Worm (Caenorhabditis elegans) whole organism, L3 larva: ENCODE results near the gene asp-2.
A peak's percentile ranks its signal among the peaks of the same experiment; 100 is the strongest.

Experiments used
- R02D3.7 ChIP-seq: fragments of 150-350 bp; optimal IDR thresholded peaks from 2 replicates; lab custom pipeline; 2014; ENCODE audit warnings: missing biosample characterization, missing genetic modification characterization
- aly-2 ChIP-seq: fragments of 150-350 bp; optimal IDR thresholded peaks from 2 replicates; lab custom pipeline; 2014; ENCODE audit warnings: missing biosample characterization, missing genetic modification characterization
- ama-1 ChIP-seq: fragments of 150-350 bp; optimal IDR thresholded peaks from 2 replicates; lab custom pipeline; 2018
- ceh-16 ChIP-seq: sonication (generic microtip); optimal IDR thresholded peaks from 2 replicates; lab custom pipeline; 2017; ENCODE audit warnings: missing biosample characterization, missing genetic modification characterization
- ceh-28 ChIP-seq: fragments of 150-350 bp; optimal IDR thresholded peaks from 2 replicates; lab custom pipeline; 2014; ENCODE audit warnings: missing biosample characterization, missing genetic modification reagents, missing genetic modification characterization
- ceh-82 ChIP-seq: fragments of 150-350 bp; optimal IDR thresholded peaks from 2 replicates; lab custom pipeline; 2014; ENCODE audit warnings: missing biosample characterization, missing genetic modification characterization
- daf-12 ChIP-seq: fragments of 150-350 bp; optimal IDR thresholded peaks from 2 replicates; lab custom pipeline; 2014; ENCODE audit warnings: missing biosample characterization, missing genetic modification reagents, missing genetic modification characterization
- egl-27 ChIP-seq: sonication (generic microtip); optimal IDR thresholded peaks from 4 replicates; lab custom pipeline; 2017; ENCODE audit warnings: missing biosample characterization, missing genetic modification reagents, missing genetic modification characterization
- egl-5 ChIP-seq: fragments of 150-350 bp; optimal IDR thresholded peaks from 2 replicates; lab custom pipeline; 2017; ENCODE audit warnings: missing biosample characterization, missing genetic modification reagents, missing genetic modification characterization, inconsistent platforms
- elt-1 ChIP-seq: fragments of 150-350 bp; optimal IDR thresholded peaks from 2 replicates; lab custom pipeline; 2014; ENCODE audit warnings: missing biosample characterization, missing genetic modification characterization
- elt-3 ChIP-seq, 3 experiments: fragments of 150-350 bp in 1 of 3; sonication (generic microtip) in 2 of 3; optimal IDR thresholded peaks; 2 replicates in 2 of 3; 4 replicates in 1 of 3; lab custom pipeline; 2014 to 2017; ENCODE audit warnings: missing biosample characterization in 3 of 3, missing genetic modification characterization in 3 of 3
- fkh-10 ChIP-seq: sonication (generic microtip); optimal IDR thresholded peaks from 2 replicates; lab custom pipeline; 2017; ENCODE audit warnings: missing biosample characterization, missing genetic modification reagents, missing genetic modification characterization
- fkh-2 ChIP-seq: fragments of 150-350 bp; optimal IDR thresholded peaks from 2 replicates; lab custom pipeline; 2014; ENCODE audit warnings: missing biosample characterization, missing genetic modification reagents, missing genetic modification characterization
- fos-1 ChIP-seq: fragments of 150-350 bp; optimal IDR thresholded peaks from 2 replicates; lab custom pipeline; 2014; ENCODE audit warnings: missing biosample characterization, missing genetic modification characterization
- hmg-11 ChIP-seq: sonication (generic microtip); optimal IDR thresholded peaks from 2 replicates; lab custom pipeline; 2016; ENCODE audit warnings: missing genetic modification characterization, missing compliant biosample characterization
- jun-1 ChIP-seq: fragments of 150-350 bp; optimal IDR thresholded peaks from 2 replicates; lab custom pipeline; 2014; ENCODE audit warnings: missing biosample characterization, missing genetic modification reagents, missing genetic modification characterization
- lin-39 ChIP-seq: fragments of 150-350 bp; optimal IDR thresholded peaks from 2 replicates; lab custom pipeline; 2018; ENCODE audit warnings: missing biosample characterization, missing genetic modification reagents, missing genetic modification characterization
- lsy-12 ChIP-seq: sonication (generic microtip); optimal IDR thresholded peaks from 2 replicates; lab custom pipeline; 2016; ENCODE audit warnings: mild to moderate bottlenecking, missing genetic modification characterization, missing compliant biosample characterization
- mdl-1 ChIP-seq: fragments of 150-350 bp; optimal IDR thresholded peaks from 2 replicates; lab custom pipeline; 2014; ENCODE audit warnings: missing biosample characterization, missing genetic modification characterization
- nfya-1 ChIP-seq: sonication (generic microtip); optimal IDR thresholded peaks from 2 replicates; lab custom pipeline; 2017; ENCODE audit warnings: missing genetic modification characterization, mild to moderate bottlenecking, missing compliant biosample characterization, antibody characterized with exemption, moderate library complexity; ENCODE audit not compliant: insufficient read depth
- nhr-11 ChIP-seq: fragments of 150-350 bp; optimal IDR thresholded peaks from 2 replicates; lab custom pipeline; 2014; ENCODE audit warnings: missing biosample characterization, missing genetic modification characterization
- nhr-12 ChIP-seq: fragments of 150-350 bp; optimal IDR thresholded peaks from 2 replicates; lab custom pipeline; 2014; ENCODE audit warnings: missing biosample characterization, missing genetic modification characterization
- nhr-23 ChIP-seq: fragments of 150-350 bp; optimal IDR thresholded peaks from 2 replicates; lab custom pipeline; 2014; ENCODE audit warnings: missing biosample characterization, missing genetic modification reagents, missing genetic modification characterization
- nhr-237 ChIP-seq: fragments of 150-350 bp; optimal IDR thresholded peaks from 2 replicates; lab custom pipeline; 2014; ENCODE audit warnings: missing biosample characterization, missing genetic modification characterization
- nhr-25 ChIP-seq: sonication (generic microtip); optimal IDR thresholded peaks from 2 replicates; lab custom pipeline; 2017; ENCODE audit warnings: missing biosample characterization, missing genetic modification characterization
- nhr-28 ChIP-seq: fragments of 150-350 bp; optimal IDR thresholded peaks from 2 replicates; lab custom pipeline; 2014; ENCODE audit warnings: missing biosample characterization, missing genetic modification characterization
- nhr-43 ChIP-seq: sonication (generic microtip); optimal IDR thresholded peaks from 2 replicates; lab custom pipeline; 2016; ENCODE audit warnings: mild to moderate bottlenecking, missing genetic modification characterization, missing compliant biosample characterization; ENCODE audit not compliant: poor library complexity, severe bottlenecking
- nhr-67 ChIP-seq: fragments of 150-350 bp; optimal IDR thresholded peaks from 2 replicates; lab custom pipeline; 2014; ENCODE audit warnings: missing biosample characterization, missing genetic modification characterization
- nhr-77 ChIP-seq: fragments of 150-350 bp; optimal IDR thresholded peaks from 2 replicates; lab custom pipeline; 2014; ENCODE audit warnings: missing biosample characterization, missing genetic modification characterization
- pha-4 ChIP-seq: fragments of 150-350 bp; optimal IDR thresholded peaks from 2 replicates; lab custom pipeline; 2014; ENCODE audit warnings: missing biosample characterization, missing genetic modification reagents, missing genetic modification characterization
- pqm-1 ChIP-seq: fragments of 150-350 bp; optimal IDR thresholded peaks from 2 replicates; lab custom pipeline; 2017; ENCODE audit warnings: missing biosample characterization, missing genetic modification characterization, inconsistent platforms
- sea-2 ChIP-seq: fragments of 150-350 bp; sonication (generic microtip); optimal IDR thresholded peaks from 4 replicates; lab custom pipeline; 2014; ENCODE audit warnings: missing biosample characterization, missing genetic modification reagents, missing genetic modification characterization
- skn-1 ChIP-seq: fragments of 150-350 bp; optimal IDR thresholded peaks from 2 replicates; lab custom pipeline; 2014; ENCODE audit warnings: missing biosample characterization, missing genetic modification characterization
- snpc-4 ChIP-seq: fragments of 150-350 bp; optimal IDR thresholded peaks from 2 replicates; lab custom pipeline; 2014; ENCODE audit warnings: missing biosample characterization, missing genetic modification characterization
- tbx-2 ChIP-seq: sonication (generic microtip); optimal IDR thresholded peaks from 2 replicates; lab custom pipeline; 2016; ENCODE audit warnings: mild to moderate bottlenecking, missing genetic modification characterization, missing compliant biosample characterization
- unc-39 ChIP-seq: sonication (generic microtip); optimal IDR thresholded peaks from 4 replicates; lab custom pipeline; 2017; ENCODE audit warnings: missing biosample characterization, missing genetic modification characterization
- unc-62 ChIP-seq: fragments of 150-350 bp; sonication (generic microtip); optimal IDR thresholded peaks from 4 replicates; lab custom pipeline; 2014; ENCODE audit warnings: missing biosample characterization, missing genetic modification reagents, missing genetic modification characterization
- zag-1 ChIP-seq: fragments of 150-350 bp; optimal IDR thresholded peaks from 2 replicates; lab custom pipeline; 2014; ENCODE audit warnings: missing biosample characterization, missing genetic modification characterization
- ztf-11 ChIP-seq: fragments of 150-350 bp; optimal IDR thresholded peaks from 2 replicates; lab custom pipeline; 2014; ENCODE audit warnings: missing biosample characterization, missing genetic modification characterization

Gene asp-2

ce11 chrV:9220444-9220843, 17.6 kb downstream of the asp-2 start (continued):
- TF ChIP-seq snpc-4 (no peak), nhr-28 (tag; lab: Kevin White, UChicago) (no peak), pqm-1 (peak; percentile 21), fkh-10 (GFP tag; lab: Kevin White, UChicago) (no peak), nhr-23 (tag; lab: Kevin White, UChicago) (peak; percentile 51), ceh-16 (no peak), jun-1 (no peak), pha-4 (tag; lab: Kevin White, UChicago) (peak; percentile 77), skn-1 (tag; lab: Kevin White, UChicago) (peak; percentile 46), unc-39 (no peak)
- TF ChIP-seq, all 47 proteins: peak for 10

- TF ChIP-seq fos-1 (tag; lab: Kevin White, UChicago) (no peak), nhr-25 (tag; lab: Kevin White, UChicago) (peak; percentile 25)
These were observed 18.7 kb downstream of the asp-2 start, which contains the start of gene grd-6 for ce11 chrV:9221566-9221965. Gene grd-6 (plus strand): TSS chrV:9221866.

- no peak for TF ChIP-seq elt-3 (tag; optimal IDR thresholded peaks at IDR 0.05; lab: Kevin White, UChicago)
- no peak for TF ChIP-seq snpc-4
- no peak for TF ChIP-seq ceh-82 (tag; lab: Kevin White, UChicago)
- no peak for TF ChIP-seq ztf-11
- TF ChIP-seq nhr-237 = no peak
- TF ChIP-seq ama-1 = no peak
- TF ChIP-seq unc-39 = no peak
- no peak for TF ChIP-seq zag-1 (tag; lab: Kevin White, UChicago)
- no peak for TF ChIP-seq fkh-10 (GFP tag; lab: Kevin White, UChicago)
- no peak for TF ChIP-seq mdl-1 (tag; lab: Kevin White, UChicago)
- no peak for TF ChIP-seq nhr-43 (tag; lab: Kevin White, UChicago)
- no peak for TF ChIP-seq nhr-12 (tag; lab: Kevin White, UChicago)
- no peak for TF ChIP-seq lsy-12 (tag; lab: Kevin White, UChicago)
- TF ChIP-seq nhr-77 (tag; lab: Kevin White, UChicago) = no peak
- no peak for TF ChIP-seq unc-62 (GFP tag; lab: Kevin White, UChicago)
- no peak for TF ChIP-seq daf-12
- TF ChIP-seq pqm-1 = no peak
- no peak for TF ChIP-seq nhr-11 (tag; lab: Kevin White, UChicago)
- TF ChIP-seq aly-2 = no peak
- TF ChIP-seq, all 47 proteins: peak for 0
These were observed 19.9 kb downstream of the asp-2 start for ce11 chrV:9222819-9223218.

ce11 chrV:9224377-9224776, 21.5 kb downstream of the asp-2 start:
- no peak for TF ChIP-seq nhr-12 (tag; lab: Kevin White, UChicago)
- TF ChIP-seq sea-2 (GFP tag; lab: Kevin White, UChicago) = no peak
- no peak for TF ChIP-seq ztf-11
- no peak for TF ChIP-seq nhr-67
- no peak for TF ChIP-seq tbx-2 (tag; lab: Kevin White, UChicago)
- no peak for TF ChIP-seq R02D3.7 (tag; lab: Kevin White, UChicago)

- TF ChIP-seq ceh-16 (no peak), nhr-12 (tag; lab: Kevin White, UChicago) (no peak), nhr-25 (tag; lab: Kevin White, UChicago) (peak; percentile 38)
These were observed 22.1 kb downstream of the asp-2 start for ce11 chrV:9224981-9225380.

ce11 chrV:9225675-9226144, 22.8 kb downstream of the asp-2 start, which contains the start of gene F07C3.2:
Gene F07C3.2 (plus strand): TSS chrV:9226094.
- TF ChIP-seq aly-2 = no peak
- TF ChIP-seq pqm-1 = no peak
- TF ChIP-seq hmg-11 = peak; percentile 26
- no peak for TF ChIP-seq nhr-11 (tag; lab: Kevin White, UChicago)
- TF ChIP-seq lin-39 (tag; lab: Kevin White, UChicago) = peak; percentile 62
- TF ChIP-seq nhr-43 (tag; lab: Kevin White, UChicago) = no peak
- no peak for TF ChIP-seq ceh-16
- TF ChIP-seq elt-3 (tag; optimal IDR thresholded peaks at IDR 0.05; lab: Kevin White, UChicago) = no peak
- no peak for TF ChIP-seq snpc-4
- no peak for TF ChIP-seq unc-39
- TF ChIP-seq R02D3.7 (tag; lab: Kevin White, UChicago) = no peak
- TF ChIP-seq egl-27 (tag; lab: Kevin White, UChicago) = no peak
- TF ChIP-seq fkh-10 (GFP tag; lab: Kevin White, UChicago) = peak; percentile 13
- no peak for TF ChIP-seq unc-62 (GFP tag; lab: Kevin White, UChicago)
- TF ChIP-seq nhr-12 (tag; lab: Kevin White, UChicago) = no peak
- TF ChIP-seq jun-1 = no peak
- no peak for TF ChIP-seq nhr-77 (tag; lab: Kevin White, UChicago)
- TF ChIP-seq pha-4 (tag; lab: Kevin White, UChicago) = no peak
- TF ChIP-seq ceh-28 (tag; lab: Kevin White, UChicago) = no peak
- no peak for TF ChIP-seq nhr-28 (tag; lab: Kevin White, UChicago)
- no peak for TF ChIP-seq daf-12
- TF ChIP-seq tbx-2 (tag; lab: Kevin White, UChicago) = no peak
- TF ChIP-seq ama-1 = no peak
- TF ChIP-seq nhr-237 = no peak
- no peak for TF ChIP-seq nhr-25 (tag; lab: Kevin White, UChicago)
- TF ChIP-seq fkh-2 (tag; lab: Kevin White, UChicago) = no peak
- TF ChIP-seq nfya-1 (tag; lab: Kevin White, UChicago) = peak; percentile 41
- no peak for TF ChIP-seq skn-1 (tag; lab: Kevin White, UChicago)
- TF ChIP-seq nhr-67 = no peak
- TF ChIP-seq elt-1 (tag; lab: Kevin White, UChicago) = no peak
- TF ChIP-seq egl-5 (tag; lab: Kevin White, UChicago) = no peak
